Worm (Caenorhabditis elegans) whole organism, early embryonic: Measurements from ENCODE around the gene F55A11.4.

ENCODE experiments used
- F13C5.2 ChIP-seq: sonication (generic microtip); optimal IDR thresholded peaks from 2 replicates; lab custom pipeline; 2017; ENCODE audit warnings: mild to moderate bottlenecking, missing genetic modification characterization, inconsistent platforms, missing compliant biosample characterization
- ama-1 ChIP-seq: fragments of 150-350 bp; optimal IDR thresholded peaks from 2 replicates; lab custom pipeline; 2014
- ceh-36 ChIP-seq: sonication (generic microtip); optimal IDR thresholded peaks from 2 replicates; lab custom pipeline; 2016; ENCODE audit warnings: missing genetic modification characterization, inconsistent platforms, missing compliant biosample characterization
- ets-7 ChIP-seq: sonication (generic microtip); optimal IDR thresholded peaks from 2 replicates; lab custom pipeline; 2016; ENCODE audit warnings: missing genotype, missing genetic modification characterization, missing compliant biosample characterization
- flt-1 ChIP-seq: fragments of 200-800 bp; sonication (Bioruptor generic); IDR thresholded peaks from 2 replicates; pipeline ENCODE4 v1.3.6; 2022; ENCODE audit warnings: missing genetic modification characterization, missing compliant biosample characterization
- hmbx-1 ChIP-seq: sonication (generic microtip); optimal IDR thresholded peaks from 2 replicates; lab custom pipeline; 2016; ENCODE audit warnings: mild to moderate bottlenecking, missing genetic modification characterization, missing compliant biosample characterization
- hmg-4 ChIP-seq: fragments of 200-800 bp; sonication (Bioruptor generic); optimal IDR thresholded peaks from 2 replicates; lab custom pipeline; 2018; ENCODE audit warnings: mild to moderate bottlenecking, missing genetic modification characterization, missing compliant biosample characterization
- hnd-1 ChIP-seq: sonication (generic microtip); optimal IDR thresholded peaks from 2 replicates; lab custom pipeline; 2016; ENCODE audit warnings: missing genetic modification characterization, missing compliant biosample characterization
- sea-1 ChIP-seq: fragments of 200-800 bp; sonication (Bioruptor generic); conservative IDR thresholded peaks from 2 replicates; pipeline ENCODE4 v1.3.6; 2022; ENCODE audit warnings: missing genetic modification characterization, missing compliant biosample characterization
- tbx-11 ChIP-seq: fragments of 200-800 bp; sonication (Bioruptor generic); IDR thresholded peaks from 2 replicates; pipeline ENCODE4 v1.3.6; 2022; ENCODE audit warnings: missing genetic modification characterization, missing compliant biosample characterization
- tbx-37 ChIP-seq: fragments of 200-800 bp; sonication (Bioruptor generic); conservative IDR thresholded peaks from 2 replicates; pipeline ENCODE4 v1.3.6; 2022; ENCODE audit warnings: missing genetic modification reagents, missing genetic modification characterization, missing compliant biosample characterization
- tra-4 ChIP-seq: sonication (generic microtip); optimal IDR thresholded peaks from 2 replicates; lab custom pipeline; 2017; ENCODE audit warnings: missing genetic modification characterization, missing compliant biosample characterization

DNA sequence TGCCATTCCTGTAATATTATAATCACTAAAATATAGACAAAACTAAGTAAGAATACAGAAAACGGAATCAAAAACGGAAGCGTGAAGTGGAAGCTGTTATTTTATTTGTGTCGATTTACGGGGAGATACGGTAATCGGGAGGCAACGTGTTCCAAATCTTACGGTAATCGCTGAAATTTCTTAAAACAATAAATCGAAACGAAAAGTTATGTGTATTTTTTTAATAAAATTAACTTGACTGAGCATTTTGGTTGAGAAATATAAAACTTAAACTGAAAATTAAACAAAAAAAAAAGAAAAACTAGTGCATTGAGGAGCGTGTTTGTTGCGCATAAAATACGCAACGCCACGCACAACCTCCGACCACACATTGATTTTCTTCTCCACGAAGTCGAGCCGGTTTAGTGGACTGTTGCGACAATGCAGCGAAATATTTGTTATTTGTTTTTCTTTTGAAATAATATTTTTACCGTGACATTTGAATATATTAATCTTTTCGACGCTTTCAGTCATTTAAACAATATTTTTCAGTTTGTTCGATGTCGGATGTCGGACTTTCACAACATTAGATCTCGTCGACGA lies 5.8 kb upstream of the F55A11.4 start, which contains the start of the genes F55A11.1 and syx-5:
- no peak for TF ChIP-seq sea-1
- TF ChIP-seq flt-1 (GFP tag; lab: Robert Waterston, UW) = no peak
- no peak for TF ChIP-seq hmg-4 (GFP tag; lab: Kevin White, UChicago)
- TF ChIP-seq ama-1 (lab: Kevin White, UChicago) = no peak
- TF ChIP-seq tbx-11 (GFP tag; lab: Robert Waterston, UW) = no peak
- TF ChIP-seq ets-7 (tag; lab: Kevin White, UChicago) = no peak
- TF ChIP-seq F13C5.2 = peak; percentile 64
- TF ChIP-seq hmbx-1 (tag; lab: Kevin White, UChicago) = no peak
- no peak for TF ChIP-seq tbx-37 (GFP tag; lab: Robert Waterston, UW)
- no peak for TF ChIP-seq hnd-1
- no peak for TF ChIP-seq tra-4 (tag; lab: Kevin White, UChicago)
- no peak for TF ChIP-seq ceh-36
